Fruit fly (Drosophila melanogaster) whole organism, embryonic: Measurements from ENCODE around the gene CG17233.

Experiments used
- ATbp ChIP-seq: fragments of 200-800 bp; sonication (Bioruptor generic); optimal IDR thresholded peaks from 2 replicates; lab custom pipeline; 2017; ENCODE audit warnings: missing biosample characterization, mild to moderate bottlenecking, missing genetic modification characterization, missing genetic modification reagents
- Blimp-1 ChIP-seq: fragments of 200-800 bp; sonication (Bioruptor generic); optimal IDR thresholded peaks from 3 replicates; lab custom pipeline; 2018; ENCODE audit warnings: missing biosample characterization, missing genetic modification characterization, mild to moderate bottlenecking, moderate library complexity, missing genetic modification reagents
- CG11560 ChIP-seq: fragments of 200-800 bp; sonication (Bioruptor generic); IDR thresholded peaks from 3 replicates; pipeline ENCODE4 v1.3.6; 2022; ENCODE audit warnings: missing biosample characterization, missing genetic modification characterization
- CG12155 ChIP-seq: fragments of 200-800 bp; sonication (Bioruptor generic); optimal IDR thresholded peaks from 3 replicates; lab custom pipeline; 2016; ENCODE audit warnings: missing biosample characterization, missing genetic modification characterization
- CG12659 ChIP-seq: fragments of 200-800 bp; sonication (Bioruptor generic); optimal IDR thresholded peaks from 3 replicates; lab custom pipeline; 2017; ENCODE audit warnings: mild to moderate bottlenecking, missing biosample characterization, missing genetic modification reagents, missing genetic modification characterization
- CG13287 ChIP-seq: fragments of 200-800 bp; sonication (Bioruptor generic); IDR thresholded peaks from 2 replicates; pipeline ENCODE4 v1.3.6; 2022; ENCODE audit warnings: missing biosample characterization, missing genetic modification characterization; ENCODE audit not compliant: partially characterized antibody
- CG1529 ChIP-seq: fragments of 200-800 bp; sonication (Bioruptor generic); optimal IDR thresholded peaks from 3 replicates; lab custom pipeline; 2018; ENCODE audit warnings: missing biosample characterization, missing genetic modification characterization
- CG17612 ChIP-seq: fragments of 200-800 bp; sonication (Bioruptor generic); IDR thresholded peaks from 2 replicates; pipeline ENCODE4 v1.3.6; 2022; ENCODE audit warnings: missing biosample characterization, missing genetic modification characterization
- CG4360 ChIP-seq: fragments of 200-800 bp; sonication (Bioruptor generic); IDR thresholded peaks from 2 replicates; pipeline ENCODE4 v1.3.6; 2022; ENCODE audit warnings: missing biosample characterization, missing genetic modification characterization
- CG9932 ChIP-seq: fragments of 200-800 bp; sonication (Bioruptor generic); IDR thresholded peaks from 2 replicates; pipeline ENCODE4 v1.3.6; 2022; ENCODE audit warnings: missing biosample characterization, missing genetic modification characterization
- CHES-1-like ChIP-seq: fragments of 200-800 bp; sonication (Bioruptor generic); optimal IDR thresholded peaks from 2 replicates; lab custom pipeline; 2016; ENCODE audit warnings: missing biosample characterization, missing genetic modification characterization
- Camta ChIP-seq: fragments of 200-800 bp; sonication (Bioruptor generic); optimal IDR thresholded peaks from 2 replicates; lab custom pipeline; 2016; ENCODE audit warnings: missing biosample characterization, missing genetic modification characterization
- Dfd ChIP-seq, 2 experiments: fragments of >200 bp; optimal IDR thresholded peaks; 2 replicates each; lab custom pipeline; 2017; ENCODE audit warnings: missing biosample characterization in 2 of 2, missing genetic modification characterization in 2 of 2
- E2f2 ChIP-seq: fragments of 200-800 bp; sonication (Bioruptor generic); IDR thresholded peaks from 2 replicates; pipeline ENCODE4 v1.3.6; 2022; ENCODE audit warnings: missing biosample characterization, missing genetic modification characterization
- Meics ChIP-seq: fragments of 200-800 bp; sonication (Bioruptor generic); optimal IDR thresholded peaks from 2 replicates; lab custom pipeline; 2017; ENCODE audit warnings: missing biosample characterization, mild to moderate bottlenecking, missing genetic modification characterization
- Pdp1 ChIP-seq, 2 experiments: fragments of 200-800 bp; sonication (Bioruptor generic); optimal IDR thresholded peaks; 3 replicates each; lab custom pipeline; 2016; ENCODE audit warnings: missing biosample characterization in 2 of 2, missing genetic modification characterization in 2 of 2, mild to moderate bottlenecking in 1 of 2, moderate library complexity in 1 of 2
- Ravus ChIP-seq: fragments of 200-800 bp; sonication (Bioruptor generic); IDR thresholded peaks from 2 replicates; pipeline ENCODE4 v1.3.6; 2022; ENCODE audit warnings: missing biosample characterization, missing genetic modification characterization
- Side ChIP-seq: fragments of 200-800 bp; sonication (Bioruptor generic); optimal IDR thresholded peaks from 2 replicates; lab custom pipeline; 2016; ENCODE audit warnings: missing biosample characterization, missing genetic modification characterization
- Sox100B ChIP-seq: fragments of 200-800 bp; sonication (Bioruptor generic); optimal IDR thresholded peaks from 3 replicates; lab custom pipeline; 2018; ENCODE audit warnings: missing biosample characterization, mild to moderate bottlenecking, missing genetic modification characterization
- Stat92E ChIP-seq, 3 experiments: fragments of >200 bp in 2 of 3; fragments of 200-800 bp in 1 of 3; sonication (Bioruptor generic) in 1 of 3; optimal IDR thresholded peaks; 2 replicates each; lab custom pipeline; 2017 to 2019; ENCODE audit warnings: missing biosample characterization in 3 of 3, missing genetic modification characterization in 3 of 3, mild to moderate bottlenecking in 1 of 3, moderate library complexity in 1 of 3
- Trl ChIP-seq, 3 experiments: fragments of >200 bp in 2 of 3; fragments of 200-800 bp in 1 of 3; sonication (Bioruptor generic) in 1 of 3; optimal IDR thresholded peaks; 2 replicates in 1 of 3; 3 replicates in 2 of 3; lab custom pipeline; 2016 to 2017; ENCODE audit warnings: missing biosample characterization in 1 of 3, missing genetic modification characterization in 1 of 3
- al ChIP-seq: fragments of 200-800 bp; sonication (Bioruptor generic); IDR thresholded peaks from 2 replicates; pipeline ENCODE4 v1.3.6; 2022; ENCODE audit warnings: missing biosample characterization, missing genetic modification characterization
- ash1 ChIP-seq: fragments of 200-800 bp; sonication (Bioruptor generic); optimal IDR thresholded peaks from 2 replicates; lab custom pipeline; 2018; ENCODE audit warnings: missing biosample characterization, mild to moderate bottlenecking, missing genetic modification characterization
- cato ChIP-seq: fragments of 200-800 bp; sonication (Bioruptor generic); optimal IDR thresholded peaks from 2 replicates; lab custom pipeline; 2016; ENCODE audit warnings: missing biosample characterization, missing genetic modification characterization, borderline replicate concordance
- chinmo ChIP-seq: fragments of 200-800 bp; sonication (Bioruptor generic); IDR thresholded peaks from 4 replicates; pipeline ENCODE4 v1.3.6; 2022; ENCODE audit warnings: missing biosample characterization, missing genetic modification characterization; ENCODE audit not compliant: partially characterized antibody
- disco-r ChIP-seq: fragments of 200-800 bp; sonication (Bioruptor generic); optimal IDR thresholded peaks from 2 replicates; lab custom pipeline; 2016; ENCODE audit warnings: missing biosample characterization, missing genetic modification characterization
- dysf ChIP-seq: fragments of 200-800 bp; sonication (Bioruptor generic); IDR thresholded peaks from 3 replicates; pipeline ENCODE4 v1.3.6; 2022; ENCODE audit warnings: missing biosample characterization, missing genetic modification characterization
- exex ChIP-seq: fragments of 200-800 bp; sonication (Bioruptor generic); optimal IDR thresholded peaks from 4 replicates; lab custom pipeline; 2018; ENCODE audit warnings: missing biosample characterization, mild to moderate bottlenecking, missing genetic modification characterization, moderate library complexity
- grn ChIP-seq: fragments of 200-800 bp; sonication (Bioruptor generic); optimal IDR thresholded peaks from 3 replicates; lab custom pipeline; 2017; ENCODE audit warnings: missing biosample characterization, missing genetic modification characterization
- org-1 ChIP-seq: fragments of 200-800 bp; sonication (Bioruptor generic); optimal IDR thresholded peaks from 2 replicates; lab custom pipeline; 2017; ENCODE audit warnings: missing biosample characterization, missing genetic modification characterization
- peb ChIP-seq: fragments of 200-800 bp; sonication (Bioruptor generic); IDR thresholded peaks from 2 replicates; pipeline ENCODE4 v1.3.6; 2022; ENCODE audit warnings: missing biosample characterization, missing genetic modification characterization
- pita ChIP-seq: fragments of 200-800 bp; sonication (Bioruptor generic); optimal IDR thresholded peaks from 2 replicates; lab custom pipeline; 2017; ENCODE audit warnings: missing biosample characterization, mild to moderate bottlenecking, missing genetic modification characterization
- prd ChIP-seq, 3 experiments: fragments of >200 bp in 2 of 3; fragments of 200-800 bp in 1 of 3; sonication (Bioruptor generic) in 1 of 3; optimal IDR thresholded peaks in 2 of 3; IDR thresholded peaks in 1 of 3; 2 replicates in 2 of 3; 3 replicates in 1 of 3; pipeline versions ENCODE4 v1.3.6 to Lab custom; 2017 to 2022; ENCODE audit warnings: missing biosample characterization in 1 of 3, missing genetic modification characterization in 1 of 3
- pum ChIP-seq: fragments of 200-800 bp; sonication (Bioruptor generic); optimal IDR thresholded peaks from 2 replicates; lab custom pipeline; 2016; ENCODE audit warnings: missing biosample characterization, missing genetic modification characterization
- ranshi ChIP-seq: fragments of 200-800 bp; sonication (Bioruptor generic); IDR thresholded peaks from 2 replicates; pipeline ENCODE4 v1.3.6; 2022; ENCODE audit warnings: missing biosample characterization, missing genetic modification characterization
- run ChIP-seq: fragments of 200-800 bp; sonication (Bioruptor generic); optimal IDR thresholded peaks from 3 replicates; lab custom pipeline; 2018; ENCODE audit warnings: missing biosample characterization, mild to moderate bottlenecking, missing genetic modification characterization
- sd ChIP-seq: fragments of 200-800 bp; sonication (Bioruptor generic); optimal IDR thresholded peaks from 3 replicates; lab custom pipeline; 2018; ENCODE audit warnings: missing biosample characterization, mild to moderate bottlenecking, missing genetic modification characterization, moderate library complexity
- sr ChIP-seq: fragments of 200-800 bp; sonication (Bioruptor generic); IDR thresholded peaks from 3 replicates; pipeline ENCODE4 v1.3.6; 2022; ENCODE audit warnings: missing biosample characterization, missing genetic modification characterization
- toy ChIP-seq: fragments of 200-800 bp; sonication (Bioruptor generic); IDR thresholded peaks from 2 replicates; pipeline ENCODE4 v1.3.6; 2022; ENCODE audit warnings: missing biosample characterization, missing genetic modification characterization
- twi ChIP-seq: fragments of 200-800 bp; optimal IDR thresholded peaks from 2 replicates; lab custom pipeline; 2019; ENCODE audit warnings: missing biosample characterization, mild to moderate bottlenecking, missing genetic modification characterization, moderate library complexity
- vvl ChIP-seq: fragments of 200-800 bp; sonication (Bioruptor generic); IDR thresholded peaks from 2 replicates; pipeline ENCODE4 v1.3.6; 2022; ENCODE audit warnings: missing biosample characterization, missing genetic modification characterization
- zen ChIP-seq: fragments of 200-800 bp; sonication (Bioruptor generic); optimal IDR thresholded peaks from 3 replicates; lab custom pipeline; 2018; ENCODE audit warnings: missing biosample characterization, mild to moderate bottlenecking, missing genetic modification characterization, moderate library complexity
- zfh1 ChIP-seq: fragments of 200-800 bp; sonication (Bioruptor generic); IDR thresholded peaks from 3 replicates; pipeline ENCODE4 v1.3.6; 2022; ENCODE audit warnings: missing biosample characterization, missing genetic modification characterization

Gene CG17233

DNA sequence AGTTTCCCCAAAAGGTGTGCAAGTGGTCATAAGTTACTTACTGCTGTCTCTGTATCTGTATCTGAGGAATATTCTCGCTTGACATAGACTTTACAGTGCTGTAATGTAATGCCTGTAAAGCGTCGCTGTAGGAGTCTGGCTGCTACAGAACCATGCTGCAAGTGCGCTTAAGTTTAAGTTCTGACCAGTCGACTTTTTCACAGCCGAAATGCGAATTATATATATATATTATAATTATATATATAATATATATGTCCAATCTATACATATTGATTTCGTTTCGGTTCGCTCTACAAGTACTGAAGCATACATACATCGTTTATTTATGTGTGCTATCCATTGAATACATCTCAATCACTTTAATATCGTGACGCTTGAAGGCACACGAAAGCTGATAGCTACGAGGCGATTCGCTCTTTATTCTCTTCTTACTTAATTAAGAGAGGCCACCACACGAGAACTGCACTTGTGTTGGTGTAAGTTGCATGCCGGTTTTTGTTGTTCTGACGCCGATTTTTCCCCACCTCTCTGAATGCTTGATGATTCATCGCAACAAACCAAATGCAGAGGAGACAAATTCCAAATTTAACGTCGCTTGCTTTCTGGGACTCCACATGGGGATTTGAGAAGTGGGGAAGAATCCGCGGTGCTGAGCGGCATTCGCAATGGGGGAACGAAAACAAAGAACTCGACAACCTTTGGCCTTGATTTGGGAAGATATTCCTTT, 55.2 kb downstream of the CG17233 start (continued):
- peak; percentile 45; the same call in 1 of the 2 replicates for TF ChIP-seq CG4360 (GFP tag; lab: Robert Waterston, UW)
- TF ChIP-seq CG11560 (tag; lab: Robert Waterston, UW) = no peak
- no peak for TF ChIP-seq CG9932 (GFP tag; lab: Robert Waterston, UW)
- TF ChIP-seq pum = no peak
- no peak for TF ChIP-seq ash1 (GFP tag; lab: Kevin White, UChicago)
- no peak for TF ChIP-seq CHES-1-like (GFP tag; lab: Kevin White, UChicago)
- TF ChIP-seq org-1 (GFP tag; lab: Kevin White, UChicago) = no peak
- peak; percentile 80 for TF ChIP-seq E2f2 (GFP tag; lab: Robert Waterston, UW)
- no peak for TF ChIP-seq toy (GFP tag; lab: Robert Waterston, UW)
- TF ChIP-seq sd (tag; lab: Kevin White, UChicago) = peak; percentile 70
- TF ChIP-seq run = no peak
- TF ChIP-seq zen = no peak
- TF ChIP-seq CG12155 (GFP tag; lab: Kevin White, UChicago) = no peak
- TF ChIP-seq ATbp (GFP tag; lab: Kevin White, UChicago) = no peak
- TF ChIP-seq twi (tag; lab: Kevin White, UChicago) = no peak
- no peak for TF ChIP-seq Side
- TF ChIP-seq Meics (GFP tag; lab: Kevin White, UChicago) = no peak
- 0 out of 2 replicates have a peak, but pooled peaks have one; percentile 22 for TF ChIP-seq CG13287 (GFP tag; lab: Robert Waterston, UW)
- no peak for TF ChIP-seq Camta (GFP tag; lab: Kevin White, UChicago)
- TF ChIP-seq CG1529 (GFP tag; lab: Kevin White, UChicago) = no peak
- no peak for TF ChIP-seq prd (optimal IDR thresholded peaks at IDR 0.05; lab: Kevin White, UChicago)
- no peak for TF ChIP-seq prd (GFP tag; IDR thresholded peaks at IDR 0.05; lab: Robert Waterston, UW)
- no peak for TF ChIP-seq al
- peak; percentile 33 for TF ChIP-seq Sox100B (GFP tag; lab: Kevin White, UChicago)
- no peak for TF ChIP-seq peb (GFP tag; lab: Robert Waterston, UW)
- TF ChIP-seq zfh1 = no peak
- peak in 1 of 3 experiments; percentile 50 for TF ChIP-seq Stat92E (GFP tag; optimal IDR thresholded peaks at IDR 0.05; lab: Kevin White, UChicago)
- no peak for TF ChIP-seq pita (GFP tag; lab: Kevin White, UChicago)
- TF ChIP-seq dysf = no peak
- no peak for TF ChIP-seq disco-r
- no peak for TF ChIP-seq Dfd (GFP tag; optimal IDR thresholded peaks at IDR 0.05; lab: Kevin White, UChicago)
- TF ChIP-seq cato (GFP tag; lab: Kevin White, UChicago) = no peak
- peak; percentile 76 for TF ChIP-seq CG12659 (GFP tag; lab: Kevin White, UChicago)
- TF ChIP-seq, all 482 proteins: peak for 97

DNA sequence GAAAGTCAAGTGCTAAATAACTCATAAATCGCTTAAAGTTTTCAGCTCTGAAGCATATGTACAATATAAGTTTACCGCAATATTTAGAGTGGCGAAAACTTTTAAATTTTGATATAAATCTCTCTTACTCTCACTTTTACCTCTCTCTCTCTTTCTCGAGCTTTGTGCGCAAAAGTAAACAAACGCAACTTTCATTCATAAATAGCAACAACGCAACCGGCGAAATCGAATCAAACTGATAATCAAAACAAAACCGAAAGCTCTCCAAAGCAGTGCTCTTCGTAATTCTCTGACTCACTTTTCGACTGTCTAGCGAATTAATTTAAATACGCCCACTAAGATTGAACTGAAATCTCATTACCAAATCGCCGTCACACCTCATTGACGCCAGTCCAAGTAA, 55.8 kb downstream of the CG17233 start:
- peak; percentile 35 to 58 for TF ChIP-seq Trl (optimal IDR thresholded peaks at IDR 0.05; lab: Kevin White, UChicago)
- no peak for TF ChIP-seq Trl (GFP tag; optimal IDR thresholded peaks at IDR 0.05; lab: Kevin White, UChicago)
- TF ChIP-seq exex = peak; percentile 6
- TF ChIP-seq vvl (GFP tag; lab: Robert Waterston, UW) = peak; percentile 9; the same call in 1 of the 2 replicates
- no peak for TF ChIP-seq Ravus (GFP tag; lab: Robert Waterston, UW)
- TF ChIP-seq Pdp1 (GFP tag; optimal IDR thresholded peaks at IDR 0.05; lab: Kevin White, UChicago) = peak in 1 of 2 experiments; percentile 42
- TF ChIP-seq Blimp-1 = peak; percentile 32
- 0 out of 4 replicates have a peak, but pooled peaks have one; percentile 47 for TF ChIP-seq chinmo (GFP tag; lab: Robert Waterston, UW)
- 0 out of 3 replicates have a peak, but pooled peaks have one; percentile 27 for TF ChIP-seq sr (GFP tag; lab: Robert Waterston, UW)
- no peak for TF ChIP-seq CG11560 (tag; lab: Robert Waterston, UW)
- peak; percentile 60 for TF ChIP-seq grn (GFP tag; lab: Kevin White, UChicago)
- TF ChIP-seq ranshi (GFP tag; lab: Robert Waterston, UW) = no peak
- no peak for TF ChIP-seq CG17612 (GFP tag; lab: Robert Waterston, UW)
